Fruit fly (Drosophila melanogaster): Measurements from ENCODE around the gene dachs.

dm6 chr2L:8423047-8423446 is 43.6 kb upstream of the dachs start:
- TF ChIP-seq CG10348 (GFP tag; IDR thresholded peaks at IDR 0.05) (no peak), Pif1B (GFP tag; optimal IDR thresholded peaks at IDR 0.05) (no peak), CG12605 (GFP tag; IDR thresholded peaks at IDR 0.05) (no peak), CG14655 (GFP tag; optimal IDR thresholded peaks at IDR 0.05) (no peak), CG13204 (GFP tag; optimal IDR thresholded peaks at IDR 0.05) (no peak), Pif1A (GFP tag; optimal IDR thresholded peaks at IDR 0.05) (no peak), CG17806 (tag; optimal IDR thresholded peaks at IDR 0.05) (no peak), fd96Ca (GFP tag; IDR thresholded peaks at IDR 0.05) (no peak; the same call in 2 of the 3 replicates), gl (tag; optimal IDR thresholded peaks at IDR 0.05) (no peak), CG15710 (tag; optimal IDR thresholded peaks at IDR 0.05) (no peak), EcR (GFP tag; optimal IDR thresholded peaks at IDR 0.05) (no peak)
